Fruit fly (Drosophila melanogaster) whole organism, prepupa: ENCODE data around the gene Swip-1.

Experiments used
- Blimp-1 ChIP-seq: fragments of 200-800 bp; sonication (Bioruptor generic); optimal IDR thresholded peaks from 3 replicates; lab custom pipeline; 2017; ENCODE audit warnings: missing biosample characterization, missing genetic modification characterization, mild to moderate bottlenecking, moderate library complexity, missing genetic modification reagents
- CG11294 ChIP-seq: fragments of 200-800 bp; sonication (Bioruptor generic); IDR thresholded peaks from 2 replicates; pipeline ENCODE4 v1.3.6; 2022; ENCODE audit warnings: missing biosample characterization, missing genetic modification characterization
- CG11762 ChIP-seq: fragments of 200-800 bp; sonication (Bioruptor generic); optimal IDR thresholded peaks from 3 replicates; lab custom pipeline; 2016; ENCODE audit warnings: missing biosample characterization, missing genetic modification characterization; ENCODE audit not compliant: insufficient read depth
- CG11902 ChIP-seq: fragments of 200-800 bp; sonication (Bioruptor generic); optimal IDR thresholded peaks from 3 replicates; lab custom pipeline; 2016; ENCODE audit warnings: missing biosample characterization, missing genetic modification characterization
- CG15336 ChIP-seq: fragments of 200-800 bp; sonication (Bioruptor generic); IDR thresholded peaks from 2 replicates; pipeline ENCODE4 v1.3.6; 2022; ENCODE audit warnings: missing biosample characterization, missing genetic modification characterization
- CG1621 ChIP-seq: fragments of 200-800 bp; sonication (Bioruptor generic); optimal IDR thresholded peaks from 3 replicates; lab custom pipeline; 2018; ENCODE audit warnings: missing biosample characterization, mild to moderate bottlenecking, missing genetic modification characterization
- CG3032 ChIP-seq: fragments of 200-800 bp; optimal IDR thresholded peaks from 2 replicates; lab custom pipeline; 2019; ENCODE audit warnings: missing biosample characterization, mild to moderate bottlenecking, missing genetic modification characterization, moderate library complexity
- CG32006 ChIP-seq: fragments of 200-800 bp; sonication (Bioruptor generic); optimal IDR thresholded peaks from 3 replicates; lab custom pipeline; 2017; ENCODE audit warnings: missing biosample characterization, mild to moderate bottlenecking, missing genetic modification characterization
- CG34406 ChIP-seq: fragments of 200-800 bp; sonication (Bioruptor generic); optimal IDR thresholded peaks from 3 replicates; lab custom pipeline; 2016; ENCODE audit warnings: missing biosample characterization, missing genetic modification characterization
- CG3919 ChIP-seq: fragments of 200-800 bp; sonication (Bioruptor generic); optimal IDR thresholded peaks from 3 replicates; lab custom pipeline; 2016; ENCODE audit warnings: missing biosample characterization, missing genetic modification characterization
- CG4318 ChIP-seq: fragments of 200-800 bp; sonication (Bioruptor generic); optimal IDR thresholded peaks from 3 replicates; lab custom pipeline; 2017; ENCODE audit warnings: missing biosample characterization, mild to moderate bottlenecking, missing genetic modification characterization
- CG6163 ChIP-seq: fragments of 200-800 bp; sonication (Bioruptor generic); IDR thresholded peaks from 3 replicates; pipeline ENCODE4 v1.3.6; 2022; ENCODE audit warnings: missing biosample characterization, missing genetic modification characterization
- CG6276 ChIP-seq: fragments of 200-800 bp; sonication (Bioruptor generic); optimal IDR thresholded peaks from 2 replicates; lab custom pipeline; 2017; ENCODE audit warnings: missing biosample characterization, mild to moderate bottlenecking, missing genetic modification characterization
- CG6792 ChIP-seq: fragments of 200-800 bp; sonication (Bioruptor generic); optimal IDR thresholded peaks from 3 replicates; lab custom pipeline; 2016; ENCODE audit warnings: missing biosample characterization, missing genetic modification characterization
- CG6808 ChIP-seq: fragments of 200-800 bp; sonication (Bioruptor generic); optimal IDR thresholded peaks from 3 replicates; lab custom pipeline; 2017; ENCODE audit warnings: missing biosample characterization, missing genetic modification characterization, mild to moderate bottlenecking, moderate library complexity, missing genetic modification reagents
- CG6854 ChIP-seq: fragments of 200-800 bp; sonication (Bioruptor generic); optimal IDR thresholded peaks from 2 replicates; lab custom pipeline; 2017; ENCODE audit warnings: missing biosample characterization, mild to moderate bottlenecking, missing genetic modification characterization
- CG7368 ChIP-seq: fragments of 200-800 bp; sonication (Bioruptor generic); optimal IDR thresholded peaks from 3 replicates; lab custom pipeline; 2016; ENCODE audit warnings: missing biosample characterization, missing genetic modification characterization
- CG8119 ChIP-seq: fragments of 200-800 bp; sonication (Bioruptor generic); IDR thresholded peaks from 3 replicates; pipeline ENCODE4 v1.3.6; 2022; ENCODE audit warnings: missing biosample characterization, missing genetic modification characterization
- CG8319 ChIP-seq: fragments of 200-800 bp; sonication (Bioruptor generic); optimal IDR thresholded peaks from 3 replicates; lab custom pipeline; 2016; ENCODE audit warnings: missing biosample characterization, missing genetic modification characterization
- CG8632 ChIP-seq: fragments of 200-800 bp; sonication (Bioruptor generic); optimal IDR thresholded peaks from 3 replicates; lab custom pipeline; 2016; ENCODE audit warnings: missing biosample characterization, missing genetic modification characterization
- CG9139 ChIP-seq: fragments of 200-800 bp; sonication (Bioruptor generic); optimal IDR thresholded peaks from 3 replicates; lab custom pipeline; 2017; ENCODE audit warnings: missing biosample characterization, mild to moderate bottlenecking, missing genetic modification characterization
- Eip75B ChIP-seq: fragments of 200-800 bp; sonication (Bioruptor generic); optimal IDR thresholded peaks from 3 replicates; lab custom pipeline; 2016; ENCODE audit warnings: missing biosample characterization, missing genetic modification characterization
- Eip78C ChIP-seq: fragments of 200-800 bp; sonication (Bioruptor generic); peaks from one replicate; lab custom pipeline; 2016; ENCODE audit warnings: missing biosample characterization, missing genetic modification characterization
- Eip93F ChIP-seq: fragments of 200-800 bp; sonication (Bioruptor generic); optimal IDR thresholded peaks from 2 replicates; lab custom pipeline; 2016; ENCODE audit warnings: missing biosample characterization, mild to moderate bottlenecking, missing genetic modification characterization
- Ets96B ChIP-seq: fragments of 200-800 bp; optimal IDR thresholded peaks from 2 replicates; lab custom pipeline; 2019; ENCODE audit warnings: missing biosample characterization, mild to moderate bottlenecking, missing genetic modification characterization, moderate library complexity
- Gug ChIP-seq: fragments of 200-800 bp; sonication (Bioruptor generic); IDR thresholded peaks from 2 replicates; pipeline ENCODE4 v1.3.6; 2022; ENCODE audit warnings: missing biosample characterization, missing genetic modification characterization
- Hr38 ChIP-seq: sonication (Bioruptor generic); optimal IDR thresholded peaks from 2 replicates; lab custom pipeline; 2016; ENCODE audit warnings: missing biosample characterization, missing genetic modification characterization
- Hr39 ChIP-seq: fragments of 200-800 bp; sonication (Bioruptor generic); optimal IDR thresholded peaks from 2 replicates; lab custom pipeline; 2016; ENCODE audit warnings: missing biosample characterization, missing genetic modification characterization
- Hr4 ChIP-seq: fragments of 200-800 bp; sonication (Bioruptor generic); optimal IDR thresholded peaks from 3 replicates; lab custom pipeline; 2016; ENCODE audit warnings: missing biosample characterization, missing genetic modification characterization
- Lpt ChIP-seq: fragments of 200-800 bp; sonication (Bioruptor generic); optimal IDR thresholded peaks from 3 replicates; lab custom pipeline; 2016; ENCODE audit warnings: missing biosample characterization, missing genetic modification characterization
- Met ChIP-seq: fragments of 200-800 bp; sonication (Bioruptor generic); optimal IDR thresholded peaks from 3 replicates; lab custom pipeline; 2016; ENCODE audit warnings: missing biosample characterization, missing genetic modification characterization
- Smox ChIP-seq: fragments of 200-800 bp; sonication (Bioruptor generic); optimal IDR thresholded peaks from 3 replicates; lab custom pipeline; 2016; ENCODE audit warnings: missing biosample characterization, missing genetic modification characterization
- Sox102F ChIP-seq: fragments of 200-800 bp; sonication (Bioruptor generic); optimal IDR thresholded peaks from 2 replicates; lab custom pipeline; 2016; ENCODE audit warnings: missing biosample characterization, mild to moderate bottlenecking, missing genetic modification characterization
- Sox14 ChIP-seq: fragments of 200-800 bp; sonication (Bioruptor generic); optimal IDR thresholded peaks from 3 replicates; lab custom pipeline; 2016; ENCODE audit warnings: missing biosample characterization, missing genetic modification characterization
- acj6 ChIP-seq: fragments of 200-800 bp; sonication (Bioruptor generic); optimal IDR thresholded peaks from 3 replicates; lab custom pipeline; 2016; ENCODE audit warnings: missing biosample characterization, missing genetic modification characterization
- cyc ChIP-seq: fragments of 200-800 bp; sonication (Bioruptor generic); optimal IDR thresholded peaks from 3 replicates; lab custom pipeline; 2016; ENCODE audit warnings: missing biosample characterization, missing genetic modification characterization
- dac ChIP-seq: fragments of 200-800 bp; sonication (Bioruptor generic); optimal IDR thresholded peaks from 2 replicates; lab custom pipeline; 2017; ENCODE audit warnings: missing biosample characterization, mild to moderate bottlenecking, missing genetic modification characterization
- dsx ChIP-seq: fragments of 200-800 bp; optimal IDR thresholded peaks from 3 replicates; lab custom pipeline; 2019; ENCODE audit warnings: missing biosample characterization, mild to moderate bottlenecking, missing genetic modification characterization, moderate library complexity; ENCODE audit not compliant: poor library complexity, severe bottlenecking
- eg ChIP-seq: fragments of 200-800 bp; sonication (Bioruptor generic); IDR thresholded peaks from 3 replicates; pipeline ENCODE4 v1.3.6; 2022; ENCODE audit warnings: missing biosample characterization, missing genetic modification characterization
- fd59A ChIP-seq: fragments of 200-800 bp; sonication (Bioruptor generic); optimal IDR thresholded peaks from 2 replicates; lab custom pipeline; 2017; ENCODE audit warnings: missing biosample characterization, mild to moderate bottlenecking, missing genetic modification characterization, missing genetic modification reagents
- fd85E ChIP-seq: fragments of 200-800 bp; sonication (Bioruptor generic); optimal IDR thresholded peaks from 3 replicates; lab custom pipeline; 2016; ENCODE audit warnings: missing biosample characterization, missing genetic modification characterization
- fkh ChIP-seq: fragments of 200-800 bp; sonication (Bioruptor generic); optimal IDR thresholded peaks from 3 replicates; lab custom pipeline; 2017; ENCODE audit warnings: missing biosample characterization, mild to moderate bottlenecking, missing genetic modification characterization, moderate library complexity
- lz ChIP-seq: fragments of 200-800 bp; sonication (Bioruptor generic); optimal IDR thresholded peaks from 3 replicates; lab custom pipeline; 2016; ENCODE audit warnings: missing biosample characterization, missing genetic modification characterization
- net ChIP-seq: fragments of 200-800 bp; sonication (Bioruptor generic); optimal IDR thresholded peaks from 3 replicates; lab custom pipeline; 2016; ENCODE audit warnings: missing biosample characterization, missing genetic modification characterization
- salr ChIP-seq, 2 experiments: fragments of 200-800 bp; sonication (Bioruptor generic); optimal IDR thresholded peaks; 3 replicates each; lab custom pipeline; 2016 to 2018; ENCODE audit warnings: missing biosample characterization in 2 of 2, missing genetic modification characterization in 2 of 2, mild to moderate bottlenecking in 1 of 2
- spab ChIP-seq: fragments of 200-800 bp; sonication (Bioruptor generic); optimal IDR thresholded peaks from 2 replicates; lab custom pipeline; 2017; ENCODE audit warnings: missing biosample characterization, mild to moderate bottlenecking, missing genetic modification characterization, missing genetic modification reagents
- ss ChIP-seq, 2 experiments: fragments of 200-800 bp; sonication (Bioruptor generic); optimal IDR thresholded peaks; 2 replicates in 1 of 2; 3 replicates in 1 of 2; lab custom pipeline; 2017 to 2018; ENCODE audit warnings: mild to moderate bottlenecking in 2 of 2, missing biosample characterization in 2 of 2, missing genetic modification characterization in 2 of 2, moderate library complexity in 1 of 2
- svp ChIP-seq: fragments of 200-800 bp; sonication (Bioruptor generic); peaks from one replicate; lab custom pipeline; 2016; ENCODE audit warnings: missing biosample characterization, missing genetic modification characterization
- topi ChIP-seq: fragments of 200-800 bp; sonication (Bioruptor generic); optimal IDR thresholded peaks from 3 replicates; lab custom pipeline; 2016; ENCODE audit warnings: missing biosample characterization, missing genetic modification characterization
- vri ChIP-seq: fragments of 200-800 bp; sonication (Bioruptor generic); optimal IDR thresholded peaks from 3 replicates; lab custom pipeline; 2016; ENCODE audit warnings: missing biosample characterization, mild to moderate bottlenecking, missing genetic modification characterization

Swip-1 gene

DNA sequence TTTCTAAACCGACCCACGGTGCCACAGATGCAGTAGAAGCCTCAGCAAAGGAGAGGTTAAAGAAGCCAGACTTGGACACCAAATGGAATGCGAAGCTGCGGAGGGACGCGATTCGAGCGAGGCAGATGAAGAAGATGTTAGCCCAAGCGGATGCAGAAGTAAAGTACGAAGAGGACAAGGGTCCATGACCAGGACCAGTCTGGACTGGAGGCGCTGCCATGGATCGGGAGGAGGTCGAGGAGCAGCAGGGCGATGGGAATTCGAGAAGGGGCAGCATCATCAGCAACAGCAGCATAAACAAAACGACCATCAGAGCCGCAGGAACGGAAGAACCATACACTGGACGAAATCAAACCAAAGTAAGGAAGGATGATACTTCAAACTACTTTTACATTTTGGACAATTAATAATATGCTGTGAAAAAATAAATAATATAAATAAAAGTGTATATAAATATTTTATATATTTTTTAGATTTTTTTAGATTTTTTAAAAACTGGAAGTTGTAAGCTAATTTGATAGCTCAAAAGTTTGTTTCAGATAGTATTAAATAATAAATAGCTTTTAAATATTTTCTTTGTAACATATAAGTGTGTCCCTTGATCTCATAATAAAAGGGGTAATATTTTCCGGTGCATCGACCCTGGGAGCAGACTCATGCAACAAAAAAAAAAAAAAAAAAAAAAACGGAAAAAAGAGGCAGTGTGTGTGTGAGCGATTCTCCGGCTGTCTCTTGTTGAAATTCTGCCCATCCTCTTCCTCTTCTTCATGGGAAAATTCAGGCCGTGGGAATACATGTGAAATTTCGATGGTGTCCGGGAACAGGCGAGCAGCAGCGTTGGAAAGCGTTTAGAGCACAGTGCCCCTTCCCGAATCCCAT, 40.2 kb downstream of the Swip-1 start:
- TF ChIP-seq CG6792 (GFP tag; lab: Kevin White, UChicago) (peak; percentile 85), CG3032 (tag; lab: Kevin White, UChicago) (peak; percentile 93), CG3919 (GFP tag; lab: Kevin White, UChicago) (peak; percentile 76), topi (GFP tag; lab: Kevin White, UChicago) (peak; percentile 61), vri (GFP tag; lab: Kevin White, UChicago) (peak; percentile 47), Eip78C (GFP tag; lab: Kevin White, UChicago) (peak; percentile 91), fd85E (GFP tag; lab: Kevin White, UChicago) (peak; percentile 16), CG32006 (GFP tag; lab: Kevin White, UChicago) (peak; percentile 72), Met (GFP tag; lab: Kevin White, UChicago) (peak; percentile 55), spab (GFP tag; lab: Kevin White, UChicago) (peak; percentile 79), Sox102F (GFP tag; lab: Kevin White, UChicago) (peak; percentile 46), svp (GFP tag; lab: Kevin White, UChicago) (peak; percentile 54), Lpt (GFP tag; lab: Kevin White, UChicago) (peak; percentile 45), CG15336 (peak; percentile 66), CG8632 (GFP tag; lab: Kevin White, UChicago) (peak; percentile 94), CG4318 (GFP tag; lab: Kevin White, UChicago) (peak; percentile 43), CG6276 (GFP tag; lab: Kevin White, UChicago) (no peak), Eip75B (GFP tag; lab: Kevin White, UChicago) (peak; percentile 2), CG11294 (GFP tag; lab: Robert Waterston, UW) (no peak; the same call in 1 of the 2 replicates), CG11762 (GFP tag; lab: Kevin White, UChicago) (peak; percentile 57), CG6163 (GFP tag; lab: Robert Waterston, UW) (peak; percentile 61; the same call in 1 of the 3 replicates), CG6808 (peak; percentile 81), fd59A (GFP tag; lab: Kevin White, UChicago) (peak; percentile 24), ss (GFP tag; optimal IDR thresholded peaks at IDR 0.05; lab: Kevin White, UChicago) (peak; percentile 91 to 93), Hr39 (GFP tag; lab: Kevin White, UChicago) (no peak), Smox (GFP tag; lab: Kevin White, UChicago) (peak; percentile 52), Blimp-1 (GFP tag; lab: Kevin White, UChicago) (peak; percentile 60), fkh (GFP tag; lab: Kevin White, UChicago) (no peak), eg (GFP tag; lab: Robert Waterston, UW) (no peak), dac (GFP tag; lab: Kevin White, UChicago) (no peak), CG34406 (GFP tag; lab: Kevin White, UChicago) (peak; percentile 86), Hr4 (GFP tag; lab: Kevin White, UChicago) (no peak), CG1621 (tag; lab: Kevin White, UChicago) (peak; percentile 47), CG9139 (GFP tag; lab: Kevin White, UChicago) (peak; percentile 85), salr (GFP tag; optimal IDR thresholded peaks at IDR 0.05; lab: Kevin White, UChicago) (peak in 1 of 2 experiments; percentile 66), CG7368 (peak; percentile 40), CG8119 (GFP tag; lab: Robert Waterston, UW) (peak; percentile 76), CG11902 (peak; percentile 28), acj6 (GFP tag; lab: Kevin White, UChicago) (peak; percentile 82), Gug (GFP tag; lab: Robert Waterston, UW) (no peak), Hr38 (GFP tag; lab: Kevin White, UChicago) (no peak), Ets96B (tag; lab: Kevin White, UChicago) (peak; percentile 94), Eip93F (GFP tag; lab: Kevin White, UChicago) (peak; percentile 42), cyc (GFP tag; lab: Kevin White, UChicago) (peak; percentile 37), CG6854 (GFP tag; lab: Kevin White, UChicago) (peak; percentile 34), net (GFP tag; lab: Kevin White, UChicago) (peak; percentile 39), CG8319 (GFP tag; lab: Kevin White, UChicago) (peak; percentile 19), Sox14 (GFP tag; lab: Kevin White, UChicago) (peak; percentile 1), lz (peak; percentile 68), dsx (peak; percentile 88)
